Fruit fly (Drosophila melanogaster) whole organism, embryonic: ENCODE data around the gene Rab8.

ENCODE experiments used
- Ada2b ChIP-seq: fragments of 200-800 bp; sonication (Bioruptor generic); IDR thresholded peaks from 2 replicates; pipeline ENCODE4 v1.3.6; 2022; ENCODE audit warnings: missing biosample characterization, missing genetic modification characterization
- Blimp-1 ChIP-seq: fragments of 200-800 bp; sonication (Bioruptor generic); optimal IDR thresholded peaks from 3 replicates; lab custom pipeline; 2018; ENCODE audit warnings: missing biosample characterization, missing genetic modification characterization, mild to moderate bottlenecking, moderate library complexity, missing genetic modification reagents
- CG11560 ChIP-seq: fragments of 200-800 bp; sonication (Bioruptor generic); IDR thresholded peaks from 3 replicates; pipeline ENCODE4 v1.3.6; 2022; ENCODE audit warnings: missing biosample characterization, missing genetic modification characterization
- CG11696 ChIP-seq: fragments of 200-800 bp; sonication (Bioruptor generic); IDR thresholded peaks from 2 replicates; pipeline ENCODE4 v1.3.6; 2022; ENCODE audit warnings: missing biosample characterization, missing genetic modification characterization
- CG13894 ChIP-seq: fragments of 200-800 bp; sonication (Bioruptor generic); optimal IDR thresholded peaks from 3 replicates; lab custom pipeline; 2018; ENCODE audit warnings: missing biosample characterization, mild to moderate bottlenecking, missing genetic modification characterization, moderate library complexity
- CG14965 ChIP-seq: fragments of 200-800 bp; sonication (Bioruptor generic); optimal IDR thresholded peaks from 2 replicates; lab custom pipeline; 2016; ENCODE audit warnings: missing biosample characterization, missing genetic modification characterization, borderline replicate concordance
- CG16813 ChIP-seq: fragments of 200-800 bp; sonication (Bioruptor generic); IDR thresholded peaks from 3 replicates; pipeline ENCODE4 v1.3.6; 2022; ENCODE audit warnings: missing biosample characterization, missing genetic modification characterization; ENCODE audit not compliant: partially characterized antibody
- CG17385 ChIP-seq: fragments of 200-800 bp; sonication (Bioruptor generic); optimal IDR thresholded peaks from 3 replicates; lab custom pipeline; 2018; ENCODE audit warnings: missing biosample characterization, mild to moderate bottlenecking, missing genetic modification characterization
- CG17568 ChIP-seq: fragments of 200-800 bp; sonication (Bioruptor generic); optimal IDR thresholded peaks from 2 replicates; lab custom pipeline; 2018; ENCODE audit warnings: missing biosample characterization, mild to moderate bottlenecking, missing genetic modification characterization, moderate library complexity
- CG17802 ChIP-seq: fragments of 200-800 bp; sonication (Bioruptor generic); optimal IDR thresholded peaks from 2 replicates; lab custom pipeline; 2018; ENCODE audit warnings: missing biosample characterization, mild to moderate bottlenecking, missing genetic modification characterization, moderate library complexity
- CG18764 ChIP-seq: fragments of 200-800 bp; sonication (Bioruptor generic); optimal IDR thresholded peaks from 3 replicates; lab custom pipeline; 2016; ENCODE audit warnings: missing biosample characterization, missing genetic modification characterization
- CG2129 ChIP-seq: fragments of 200-800 bp; sonication (Bioruptor generic); IDR thresholded peaks from 2 replicates; pipeline ENCODE4 v1.3.6; 2022; ENCODE audit warnings: missing biosample characterization, missing genetic modification characterization; ENCODE audit not compliant: partially characterized antibody
- CG30020 ChIP-seq: fragments of 200-800 bp; optimal IDR thresholded peaks from 2 replicates; lab custom pipeline; 2019; ENCODE audit warnings: missing biosample characterization, mild to moderate bottlenecking, missing genetic modification characterization, moderate library complexity
- CG33213 ChIP-seq: fragments of 200-800 bp; sonication (Bioruptor generic); optimal IDR thresholded peaks from 3 replicates; lab custom pipeline; 2016; ENCODE audit warnings: missing biosample characterization, missing genetic modification characterization
- CG4282 ChIP-seq: fragments of 200-800 bp; sonication (Bioruptor generic); optimal IDR thresholded peaks from 2 replicates; lab custom pipeline; 2016; ENCODE audit warnings: missing biosample characterization, missing genetic modification characterization
- CG6689 ChIP-seq: fragments of 200-800 bp; sonication (Bioruptor generic); IDR thresholded peaks from 2 replicates; pipeline ENCODE4 v1.3.6; 2022; ENCODE audit warnings: missing biosample characterization, missing genetic modification characterization
- CG6854 ChIP-seq: fragments of 200-800 bp; sonication (Bioruptor generic); optimal IDR thresholded peaks from 3 replicates; lab custom pipeline; 2017; ENCODE audit warnings: missing biosample characterization, mild to moderate bottlenecking, missing genetic modification characterization
- CG7839 ChIP-seq: fragments of 200-800 bp; sonication (Bioruptor generic); optimal IDR thresholded peaks from 3 replicates; lab custom pipeline; 2018; ENCODE audit warnings: missing biosample characterization, mild to moderate bottlenecking, missing genetic modification characterization, moderate library complexity
- CG8388 ChIP-seq: fragments of 200-800 bp; sonication (Bioruptor generic); optimal IDR thresholded peaks from 2 replicates; lab custom pipeline; 2019; ENCODE audit warnings: missing biosample characterization, mild to moderate bottlenecking, missing genetic modification characterization, moderate library complexity
- CHES-1-like ChIP-seq: fragments of 200-800 bp; sonication (Bioruptor generic); optimal IDR thresholded peaks from 2 replicates; lab custom pipeline; 2016; ENCODE audit warnings: missing biosample characterization, missing genetic modification characterization
- D19B ChIP-seq: fragments of 200-800 bp; sonication (Bioruptor generic); optimal IDR thresholded peaks from 2 replicates; lab custom pipeline; 2017; ENCODE audit warnings: missing biosample characterization, mild to moderate bottlenecking, missing genetic modification characterization
- ERR ChIP-seq: fragments of 200-800 bp; sonication (Bioruptor generic); optimal IDR thresholded peaks from 2 replicates; lab custom pipeline; 2016; ENCODE audit warnings: missing biosample characterization, missing genetic modification characterization
- Hr78 ChIP-seq, 2 experiments: fragments of 200-800 bp in 1 of 2; fragments of >200 bp in 1 of 2; sonication (Bioruptor generic) in 1 of 2; optimal IDR thresholded peaks; 2 replicates each; lab custom pipeline; 2017 to 2019; ENCODE audit warnings: missing biosample characterization in 2 of 2, missing genetic modification characterization in 2 of 2, mild to moderate bottlenecking in 1 of 2, moderate library complexity in 1 of 2
- Kr ChIP-seq: fragments of 200-800 bp; sonication (Bioruptor generic); optimal IDR thresholded peaks from 2 replicates; lab custom pipeline; 2017; ENCODE audit warnings: missing biosample characterization, mild to moderate bottlenecking, missing genetic modification characterization
- NfI ChIP-seq: fragments of 200-800 bp; sonication (Bioruptor generic); optimal IDR thresholded peaks from 3 replicates; lab custom pipeline; 2018; ENCODE audit warnings: missing biosample characterization, mild to moderate bottlenecking, missing genetic modification characterization, moderate library complexity
- Pdp1 ChIP-seq, 2 experiments: fragments of 200-800 bp; sonication (Bioruptor generic); optimal IDR thresholded peaks; 3 replicates each; lab custom pipeline; 2016; ENCODE audit warnings: missing biosample characterization in 2 of 2, missing genetic modification characterization in 2 of 2, mild to moderate bottlenecking in 1 of 2, moderate library complexity in 1 of 2
- Ravus ChIP-seq: fragments of 200-800 bp; sonication (Bioruptor generic); IDR thresholded peaks from 2 replicates; pipeline ENCODE4 v1.3.6; 2022; ENCODE audit warnings: missing biosample characterization, missing genetic modification characterization
- Ssrp ChIP-seq: fragments of 200-800 bp; sonication (Bioruptor generic); optimal IDR thresholded peaks from 2 replicates; lab custom pipeline; 2018; ENCODE audit warnings: missing biosample characterization, mild to moderate bottlenecking, missing genetic modification characterization, moderate library complexity
- Taf1 ChIP-seq: fragments of 200-800 bp; sonication (Bioruptor generic); IDR thresholded peaks from 2 replicates; pipeline ENCODE4 v1.3.6; 2022; ENCODE audit warnings: missing biosample characterization, missing genetic modification characterization
- aop ChIP-seq: fragments of 200-800 bp; sonication (Bioruptor generic); IDR thresholded peaks from 2 replicates; pipeline ENCODE4 v1.3.6; 2022; ENCODE audit warnings: missing biosample characterization, missing genetic modification characterization
- az2 ChIP-seq: fragments of 200-800 bp; sonication (Bioruptor generic); optimal IDR thresholded peaks from 3 replicates; lab custom pipeline; 2016; ENCODE audit warnings: missing biosample characterization, missing genetic modification characterization
- bbx ChIP-seq: fragments of 200-800 bp; sonication (Bioruptor generic); IDR thresholded peaks from 2 replicates; pipeline ENCODE4 v1.3.6; 2022; ENCODE audit warnings: missing biosample characterization, missing genetic modification characterization; ENCODE audit not compliant: partially characterized antibody
- dan ChIP-seq: fragments of 200-800 bp; sonication (Bioruptor generic); IDR thresholded peaks from 2 replicates; pipeline ENCODE4 v1.3.6; 2022; ENCODE audit warnings: missing biosample characterization, missing genetic modification characterization
- emc ChIP-seq: fragments of 200-800 bp; sonication (Bioruptor generic); optimal IDR thresholded peaks from 2 replicates; lab custom pipeline; 2016; ENCODE audit warnings: missing biosample characterization, missing genetic modification characterization
- eve ChIP-seq, 2 experiments: fragments of >200 bp; optimal IDR thresholded peaks; 2 replicates each; lab custom pipeline; 2017; ENCODE audit warnings: missing biosample characterization in 2 of 2, missing genetic modification characterization in 2 of 2
- ewg ChIP-seq: fragments of 200-800 bp; sonication (Bioruptor generic); optimal IDR thresholded peaks from 3 replicates; lab custom pipeline; 2017; ENCODE audit warnings: mild to moderate bottlenecking, missing biosample characterization, missing genetic modification reagents, missing genetic modification characterization
- grn ChIP-seq: fragments of 200-800 bp; sonication (Bioruptor generic); optimal IDR thresholded peaks from 3 replicates; lab custom pipeline; 2017; ENCODE audit warnings: missing biosample characterization, missing genetic modification characterization
- h ChIP-seq: fragments of >200 bp; optimal IDR thresholded peaks from 2 replicates; lab custom pipeline; 2017
- jing ChIP-seq: fragments of 200-800 bp; sonication (Bioruptor generic); optimal IDR thresholded peaks from 2 replicates; lab custom pipeline; 2018; ENCODE audit warnings: missing biosample characterization, mild to moderate bottlenecking, missing genetic modification characterization
- kah ChIP-seq: fragments of 200-800 bp; sonication (Bioruptor generic); optimal IDR thresholded peaks from 2 replicates; lab custom pipeline; 2018; ENCODE audit warnings: missing biosample characterization, mild to moderate bottlenecking, missing genetic modification characterization
- oc ChIP-seq: fragments of 200-800 bp; sonication (Bioruptor generic); optimal IDR thresholded peaks from 2 replicates; lab custom pipeline; 2018; ENCODE audit warnings: missing biosample characterization, mild to moderate bottlenecking, missing genetic modification characterization, moderate library complexity
- odd ChIP-seq: fragments of 200-800 bp; sonication (Bioruptor generic); optimal IDR thresholded peaks from 2 replicates; lab custom pipeline; 2017; ENCODE audit warnings: missing biosample characterization, mild to moderate bottlenecking, missing genetic modification characterization
- pb ChIP-seq: fragments of 200-800 bp; sonication (Bioruptor generic); optimal IDR thresholded peaks from 3 replicates; lab custom pipeline; 2016; ENCODE audit warnings: missing biosample characterization, missing genetic modification characterization
- seq ChIP-seq: fragments of 200-800 bp; sonication (Bioruptor generic); IDR thresholded peaks from 2 replicates; pipeline ENCODE4 v1.3.6; 2022; ENCODE audit warnings: missing biosample characterization, missing genetic modification characterization
- stc ChIP-seq: fragments of 200-800 bp; sonication (Bioruptor generic); IDR thresholded peaks from 2 replicates; pipeline ENCODE4 v1.3.6; 2022; ENCODE audit warnings: missing biosample characterization, missing genetic modification characterization
- tx ChIP-seq: fragments of 200-800 bp; sonication (Bioruptor generic); optimal IDR thresholded peaks from 2 replicates; lab custom pipeline; 2016; ENCODE audit warnings: missing biosample characterization, missing genetic modification characterization
- wek ChIP-seq: fragments of 200-800 bp; sonication (Bioruptor generic); optimal IDR thresholded peaks from 3 replicates; lab custom pipeline; 2018; ENCODE audit warnings: missing biosample characterization, mild to moderate bottlenecking, missing genetic modification characterization, moderate library complexity
- zen2 ChIP-seq: fragments of 200-800 bp; sonication (Bioruptor generic); IDR thresholded peaks from 3 replicates; pipeline ENCODE4 v1.3.6; 2022; ENCODE audit warnings: missing biosample characterization, missing genetic modification characterization; ENCODE audit not compliant: partially characterized antibody

The Rab8 gene

DNA sequence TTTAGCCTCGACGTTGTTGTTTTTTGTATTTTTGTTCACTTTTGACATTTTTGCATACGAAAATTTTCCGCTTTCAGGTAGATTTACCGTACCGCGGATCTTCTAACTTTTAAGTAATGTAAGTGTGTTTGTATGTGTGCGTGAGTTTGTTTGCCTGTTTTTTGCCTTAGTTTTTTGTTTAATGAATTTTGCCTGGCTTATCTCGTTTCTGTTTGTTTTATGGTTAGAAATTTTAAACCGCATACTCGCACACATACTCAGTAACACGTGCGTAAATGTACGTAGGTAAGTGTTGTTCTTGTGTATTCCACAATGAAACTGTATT is 26.8 kb upstream of the Rab8 start (continued):
- peak; percentile 10 for TF ChIP-seq CG17568 (GFP tag; lab: Kevin White, UChicago)
- TF ChIP-seq zen2 (GFP tag; lab: Robert Waterston, UW) = no peak
- TF ChIP-seq kah (GFP tag; lab: Kevin White, UChicago) = peak; percentile 3
- TF ChIP-seq dan (GFP tag; lab: Robert Waterston, UW) = no peak
- peak; percentile 43 for TF ChIP-seq CG13894 (tag; lab: Kevin White, UChicago)
- no peak for TF ChIP-seq emc

DNA sequence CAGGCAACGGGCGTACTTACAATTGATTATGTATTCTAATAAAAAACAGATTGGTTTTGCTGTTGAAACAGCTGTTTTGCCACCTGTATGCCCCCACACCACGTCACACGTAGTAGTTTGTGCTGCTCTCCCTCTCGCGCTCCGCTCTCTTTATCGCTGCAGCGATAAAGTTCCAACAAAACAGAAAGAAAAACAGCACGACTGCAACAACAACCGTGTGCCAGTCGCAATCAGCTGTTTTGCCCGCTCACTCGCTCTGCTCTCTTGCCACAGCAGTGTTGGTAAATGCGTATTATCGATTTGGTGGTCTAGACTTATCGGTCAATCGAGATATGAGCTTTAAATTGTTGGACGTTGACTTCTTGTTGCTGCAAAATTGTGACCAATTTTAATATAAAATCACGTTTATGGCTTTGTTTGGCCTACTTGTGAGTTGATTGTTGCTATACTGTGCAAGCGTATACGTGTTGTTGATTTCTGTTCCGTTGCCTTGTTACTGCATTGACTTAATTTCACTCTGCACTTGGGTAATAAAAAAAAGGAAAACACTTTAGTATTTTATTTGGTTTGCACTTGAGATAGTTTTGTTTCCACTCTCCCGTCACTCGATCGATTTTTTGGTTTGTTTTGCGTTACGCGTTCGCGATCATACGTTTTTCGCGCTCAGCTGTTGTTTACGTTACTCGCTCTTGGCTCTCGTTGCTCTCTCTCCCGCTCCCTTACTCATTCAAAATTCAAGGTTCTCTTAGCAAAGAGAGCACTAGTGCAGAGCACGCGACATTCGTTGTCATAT is 26.2 kb upstream of the Rab8 start:
- TF ChIP-seq CG33213 (GFP tag; lab: Kevin White, UChicago) (no peak), aop (GFP tag; lab: Robert Waterston, UW) (no peak), jing (no peak), Pdp1 (GFP tag; optimal IDR thresholded peaks at IDR 0.05; lab: Kevin White, UChicago) (peak in 1 of 2 experiments; percentile 12), CG4282 (GFP tag; lab: Kevin White, UChicago) (no peak), CG7839 (tag; lab: Kevin White, UChicago) (no peak), CG30020 (tag; lab: Kevin White, UChicago) (no peak), Ssrp (tag; lab: Kevin White, UChicago) (peak; percentile 27), stc (GFP tag; lab: Robert Waterston, UW) (no peak), Taf1 (GFP tag; lab: Robert Waterston, UW) (no peak), CG8388 (GFP tag; lab: Kevin White, UChicago) (peak; percentile 10), CG6689 (GFP tag; lab: Robert Waterston, UW) (no peak), CG11696 (GFP tag; lab: Robert Waterston, UW) (no peak), CHES-1-like (peak; percentile 28), odd (GFP tag; lab: Kevin White, UChicago) (no peak), tx (GFP tag; lab: Kevin White, UChicago) (peak; percentile 3), CG18764 (no peak), pb (GFP tag; lab: Kevin White, UChicago) (no peak), CG17385 (GFP tag; lab: Kevin White, UChicago) (peak; percentile 26), CG2129 (GFP tag; lab: Robert Waterston, UW) (no peak), eve (GFP tag; optimal IDR thresholded peaks at IDR 0.05; lab: Kevin White, UChicago) (no peak), CG17802 (tag; lab: Kevin White, UChicago) (no peak), Ravus (GFP tag; lab: Robert Waterston, UW) (no peak), CG14965 (no peak), NfI (GFP tag; lab: Kevin White, UChicago) (no peak), Hr78 (GFP tag; optimal IDR thresholded peaks at IDR 0.05; lab: Kevin White, UChicago) (no peak), ERR (GFP tag; lab: Kevin White, UChicago) (peak; percentile 45), CG16813 (GFP tag; lab: Robert Waterston, UW) (no peak), az2 (GFP tag; lab: Kevin White, UChicago) (peak; percentile 10), oc (tag; lab: Kevin White, UChicago) (no peak), bbx (GFP tag; lab: Robert Waterston, UW) (no peak), grn (GFP tag; lab: Kevin White, UChicago) (no peak), Ada2b (GFP tag; lab: Robert Waterston, UW) (no peak), Blimp-1 (GFP tag; lab: Kevin White, UChicago) (no peak), kah (GFP tag; lab: Kevin White, UChicago) (peak; percentile 89), seq (GFP tag; lab: Robert Waterston, UW) (no peak), wek (GFP tag; lab: Kevin White, UChicago) (peak; percentile 16), CG6854 (GFP tag; lab: Kevin White, UChicago) (no peak), ewg (GFP tag; lab: Kevin White, UChicago) (no peak), h (no peak), Kr (no peak), CG11560 (no peak), D19B (GFP tag; lab: Kevin White, UChicago) (no peak)
